Fruit fly (Drosophila melanogaster): ENCODE data around the gene Hs2st.

Hs2st gene

dm6 chr2L:19444734-19445140 is at the start of gene Hs2st:
Hs2st (minus strand) TSS chr2L:19444750.
- peak; percentile 64 for TF ChIP-seq CG12605 (GFP tag; IDR thresholded peaks at IDR 0.05)
- no peak for TF ChIP-seq Pif1B (GFP tag; optimal IDR thresholded peaks at IDR 0.05)
- peak; percentile 82 for TF ChIP-seq CG9948 (tag; optimal IDR thresholded peaks at IDR 0.05)
- TF ChIP-seq CG15710 (tag; optimal IDR thresholded peaks at IDR 0.05): peak; percentile 89
- no peak for TF ChIP-seq D1 (tag; optimal IDR thresholded peaks at IDR 0.05)
- no peak for TF ChIP-seq CG13204 (GFP tag; optimal IDR thresholded peaks at IDR 0.05)
- no peak for TF ChIP-seq Pif1A (GFP tag; optimal IDR thresholded peaks at IDR 0.05)
- TF ChIP-seq CG17806 (tag; optimal IDR thresholded peaks at IDR 0.05): peak; percentile 82
- peak; percentile 94 for TF ChIP-seq fd96Ca (GFP tag; IDR thresholded peaks at IDR 0.05)
- peak; percentile 85 for TF ChIP-seq CG8159 (tag; optimal IDR thresholded peaks at IDR 0.05)
- TF ChIP-seq EcR (GFP tag; optimal IDR thresholded peaks at IDR 0.05): peak; percentile 58
- peak; percentile 85 for TF ChIP-seq CG4496 (GFP tag; IDR thresholded peaks at IDR 0.05)
- TF ChIP-seq CG8301 (tag; optimal IDR thresholded peaks at IDR 0.05): peak; percentile 82
- peak; percentile 90 for TF ChIP-seq CG32121 (GFP tag; IDR thresholded peaks at IDR 0.05)
- 0 out of 2 replicates have a peak, but pooled peaks have one; percentile 36 for TF ChIP-seq CG10348 (GFP tag; IDR thresholded peaks at IDR 0.05)
- peak; percentile 87 for TF ChIP-seq Snoo (tag; optimal IDR thresholded peaks at IDR 0.05)
- peak; percentile 84 for TF ChIP-seq CG34367 (tag; optimal IDR thresholded peaks at IDR 0.05)
- TF ChIP-seq rn (GFP tag; IDR thresholded peaks at IDR 0.05): peak; percentile 85
- TF ChIP-seq Ets98B (GFP tag; IDR thresholded peaks at IDR 0.05): peak; percentile 79
- TF ChIP-seq gl (tag; optimal IDR thresholded peaks at IDR 0.05): peak; percentile 71
- TF ChIP-seq CG14655 (GFP tag; optimal IDR thresholded peaks at IDR 0.05): no peak

dm6 chr2L:19492934-19493686 is 48.6 kb upstream of the Hs2st start, which contains the start of the genes swm and Ctu2:
swm (plus strand) TSS chr2L:19493251.
Ctu2 (minus strand) TSS chr2L:19493253.
- TF ChIP-seq CG9948 (tag; optimal IDR thresholded peaks at IDR 0.05) (peak; percentile 43), Snoo (tag; optimal IDR thresholded peaks at IDR 0.05) (no peak), CG10348 (GFP tag; IDR thresholded peaks at IDR 0.05) (no peak), CG12605 (GFP tag; IDR thresholded peaks at IDR 0.05) (no peak), CG17806 (tag; optimal IDR thresholded peaks at IDR 0.05) (no peak), CG15710 (tag; optimal IDR thresholded peaks at IDR 0.05) (peak; percentile 70), EcR (GFP tag; optimal IDR thresholded peaks at IDR 0.05) (peak; percentile 19), CG14655 (GFP tag; optimal IDR thresholded peaks at IDR 0.05) (no peak), Ets98B (GFP tag; IDR thresholded peaks at IDR 0.05) (no peak; the same call in 1 of the 2 replicates), CG8159 (tag; optimal IDR thresholded peaks at IDR 0.05) (no peak), CG32121 (GFP tag; IDR thresholded peaks at IDR 0.05) (peak; percentile 56; the same call in 1 of the 2 replicates)

- TF ChIP-seq CG14655 (GFP tag; optimal IDR thresholded peaks at IDR 0.05) (no peak), CG32121 (GFP tag; IDR thresholded peaks at IDR 0.05) (peak; percentile 50), gl (tag; optimal IDR thresholded peaks at IDR 0.05) (no peak), Pif1B (GFP tag; optimal IDR thresholded peaks at IDR 0.05) (no peak), CG34367 (tag; optimal IDR thresholded peaks at IDR 0.05) (no peak), Ets98B (GFP tag; IDR thresholded peaks at IDR 0.05) (no peak), EcR (GFP tag; optimal IDR thresholded peaks at IDR 0.05) (no peak), rn (GFP tag; IDR thresholded peaks at IDR 0.05) (no peak), Snoo (tag; optimal IDR thresholded peaks at IDR 0.05) (no peak), fd96Ca (GFP tag; IDR thresholded peaks at IDR 0.05) (no peak), CG10348 (GFP tag; IDR thresholded peaks at IDR 0.05) (no peak), D1 (tag; optimal IDR thresholded peaks at IDR 0.05) (no peak), CG12605 (GFP tag; IDR thresholded peaks at IDR 0.05) (peak; percentile 61), CG15710 (tag; optimal IDR thresholded peaks at IDR 0.05) (no peak), CG8159 (tag; optimal IDR thresholded peaks at IDR 0.05) (no peak), CG13204 (GFP tag; optimal IDR thresholded peaks at IDR 0.05) (no peak), CG4496 (GFP tag; IDR thresholded peaks at IDR 0.05) (peak; percentile 40; the same call in 1 of the 3 replicates), CG8301 (tag; optimal IDR thresholded peaks at IDR 0.05) (no peak), CG9948 (tag; optimal IDR thresholded peaks at IDR 0.05) (no peak), Pif1A (GFP tag; optimal IDR thresholded peaks at IDR 0.05) (no peak), CG17806 (tag; optimal IDR thresholded peaks at IDR 0.05) (no peak)
Measured at dm6 chr2L:19489997-19490461, 45.5 kb upstream of the Hs2st start, which contains the start of the genes CG10194 and CG18094. CG10194 (minus strand) TSS chr2L:19490104. CG18094 (plus strand) TSS chr2L:19490262.

dm6 chr2L:19487190-19487589 is 42.6 kb upstream of the Hs2st start, which contains the start of gene CG13083:
CG13083 (plus strand) TSS chr2L:19487490.
- TF ChIP-seq CG13204 (GFP tag; optimal IDR thresholded peaks at IDR 0.05): no peak
- TF ChIP-seq rn (GFP tag; IDR thresholded peaks at IDR 0.05): no peak
- no peak for TF ChIP-seq CG34367 (tag; optimal IDR thresholded peaks at IDR 0.05)
- no peak for TF ChIP-seq CG17806 (tag; optimal IDR thresholded peaks at IDR 0.05)
- TF ChIP-seq Ets98B (GFP tag; IDR thresholded peaks at IDR 0.05): no peak
- no peak for TF ChIP-seq CG14655 (GFP tag; optimal IDR thresholded peaks at IDR 0.05)
- no peak for TF ChIP-seq Pif1A (GFP tag; optimal IDR thresholded peaks at IDR 0.05)
- no peak for TF ChIP-seq CG32121 (GFP tag; IDR thresholded peaks at IDR 0.05)
- TF ChIP-seq fd96Ca (GFP tag; IDR thresholded peaks at IDR 0.05): no peak

- no peak for TF ChIP-seq CG32121 (GFP tag; IDR thresholded peaks at IDR 0.05)
- TF ChIP-seq Pif1B (GFP tag; optimal IDR thresholded peaks at IDR 0.05): no peak
- TF ChIP-seq CG15710 (tag; optimal IDR thresholded peaks at IDR 0.05): no peak
- TF ChIP-seq CG12605 (GFP tag; IDR thresholded peaks at IDR 0.05): no peak
- TF ChIP-seq Snoo (tag; optimal IDR thresholded peaks at IDR 0.05): no peak
- TF ChIP-seq gl (tag; optimal IDR thresholded peaks at IDR 0.05): no peak
- no peak for TF ChIP-seq CG17806 (tag; optimal IDR thresholded peaks at IDR 0.05)
Measured at dm6 chr2L:19484539-19484938, 40.0 kb upstream of the Hs2st start, which contains the start of the genes CG10195 and CG13084. CG10195 (minus strand) TSS chr2L:19484705. CG13084 (plus strand) TSS chr2L:19484930.
